Worm (Caenorhabditis elegans) whole organism, L2 larva: ENCODE results near the gene Y53F4B.18.
"Not testable (repeated sequence)": the region's sequence is repeated elsewhere in the genome, so short reads cannot be mapped to it uniquely, and the experiment has no call there.

Source experiments
- F13H6.1 ChIP-seq: sonication (generic microtip); optimal IDR thresholded peaks from 2 replicates; lab custom pipeline; 2016; ENCODE audit warnings: missing genetic modification characterization, missing compliant biosample characterization
- alr-1 ChIP-seq: fragments of 150-350 bp; optimal IDR thresholded peaks from 2 replicates; lab custom pipeline; 2014; ENCODE audit warnings: missing biosample characterization, missing genetic modification characterization
- ceh-82 ChIP-seq: fragments of 150-350 bp; optimal IDR thresholded peaks from 2 replicates; lab custom pipeline; 2014; ENCODE audit warnings: missing biosample characterization, missing genetic modification characterization
- lin-13 ChIP-seq: fragments of 150-350 bp; optimal IDR thresholded peaks from 2 replicates; lab custom pipeline; 2014; ENCODE audit warnings: missing biosample characterization, missing genetic modification reagents, missing genetic modification characterization
- lin-39 ChIP-seq: fragments of 150-350 bp; optimal IDR thresholded peaks from 2 replicates; lab custom pipeline; 2014; ENCODE audit warnings: missing biosample characterization, missing genetic modification reagents, missing genetic modification characterization
- lsy-2 ChIP-seq, 2 experiments: fragments of 150-350 bp in 1 of 2; sonication (generic microtip) in 1 of 2; optimal IDR thresholded peaks; 2 replicates each; lab custom pipeline; 2014 to 2017; ENCODE audit warnings: missing biosample characterization in 2 of 2, missing genetic modification characterization in 2 of 2
- nhr-12 ChIP-seq: fragments of 150-350 bp; optimal IDR thresholded peaks from 2 replicates; lab custom pipeline; 2014; ENCODE audit warnings: missing biosample characterization, missing genetic modification characterization
- nhr-237 ChIP-seq: fragments of 150-350 bp; optimal IDR thresholded peaks from 2 replicates; lab custom pipeline; 2014; ENCODE audit warnings: missing biosample characterization, missing genetic modification characterization
- nhr-77 ChIP-seq: fragments of 150-350 bp; optimal IDR thresholded peaks from 2 replicates; lab custom pipeline; 2014; ENCODE audit warnings: missing biosample characterization, missing genetic modification characterization
- sma-9 ChIP-seq, 2 experiments: fragments of 150-350 bp in 1 of 2; sonication (generic microtip) in 1 of 2; optimal IDR thresholded peaks; 2 replicates each; lab custom pipeline; 2014 to 2016; ENCODE audit warnings: missing genetic modification characterization in 2 of 2, mild to moderate bottlenecking in 1 of 2, missing biosample characterization in 1 of 2, missing compliant biosample characterization in 1 of 2, missing genetic modification reagents in 1 of 2, moderate library complexity in 1 of 2
- ztf-4 ChIP-seq: fragments of 150-350 bp; optimal IDR thresholded peaks from 2 replicates; lab custom pipeline; 2014; ENCODE audit warnings: missing biosample characterization, missing genetic modification characterization

- TF ChIP-seq nhr-237 (tag; lab: Kevin White, UChicago); alr-1; ceh-82; lin-13 (GFP tag; lab: Kevin White, UChicago); lsy-2 (tag; optimal IDR thresholded peaks at IDR 0.05; lab: Kevin White, UChicago); ztf-4; nhr-77 (tag; lab: Kevin White, UChicago); sma-9 (GFP tag; optimal IDR thresholded peaks at IDR 0.05; lab: Kevin White, UChicago); sma-9 (tag; optimal IDR thresholded peaks at IDR 0.05; lab: Kevin White, UChicago); F13H6.1 (tag; lab: Kevin White, UChicago); nhr-12; lin-39: not testable (repeated sequence)
Measured at ce11 chrII:15043850-15044249, 27.6 kb downstream of the Y53F4B.18 start.
